Worm (Caenorhabditis elegans) whole organism, L1 larva: Measurements from ENCODE around the gene col-69.

Experiments used
- C16A3.4 ChIP-seq: fragments of 150-350 bp; optimal IDR thresholded peaks from 2 replicates; lab custom pipeline; 2014; ENCODE audit warnings: missing biosample characterization, missing genetic modification characterization
- Y116A8C.19 ChIP-seq: sonication (generic microtip); optimal IDR thresholded peaks from 2 replicates; lab custom pipeline; 2016; ENCODE audit warnings: missing compliant biosample characterization, missing genetic modification characterization, borderline replicate concordance
- aha-1 ChIP-seq: fragments of 150-350 bp; optimal IDR thresholded peaks from 2 replicates; lab custom pipeline; 2014; ENCODE audit warnings: missing biosample characterization, missing genetic modification characterization
- aly-2 ChIP-seq: fragments of 150-350 bp; optimal IDR thresholded peaks from 2 replicates; lab custom pipeline; 2014; ENCODE audit warnings: missing biosample characterization, missing genetic modification characterization
- ama-1 ChIP-seq: fragments of 150-350 bp; optimal IDR thresholded peaks from 2 replicates; lab custom pipeline; 2014
- blmp-1 ChIP-seq: fragments of 150-350 bp; optimal IDR thresholded peaks from 2 replicates; lab custom pipeline; 2014; ENCODE audit warnings: missing biosample characterization, missing genetic modification characterization
- ceh-8 ChIP-seq: fragments of 200-800 bp; sonication (Bioruptor generic); optimal IDR thresholded peaks from 2 replicates; lab custom pipeline; 2018; ENCODE audit warnings: mild to moderate bottlenecking, missing genetic modification characterization, moderate library complexity, missing compliant biosample characterization
- ceh-88 ChIP-seq: fragments of 200-800 bp; sonication (Bioruptor generic); IDR thresholded peaks from 2 replicates; pipeline ENCODE4 v1.3.6; 2022; ENCODE audit warnings: missing genetic modification characterization, missing compliant biosample characterization
- ceh-90 ChIP-seq: sonication (generic microtip); optimal IDR thresholded peaks from 2 replicates; lab custom pipeline; 2016; ENCODE audit warnings: missing genetic modification characterization, missing compliant biosample characterization
- ces-1 ChIP-seq: fragments of 150-350 bp; optimal IDR thresholded peaks from 2 replicates; lab custom pipeline; 2014; ENCODE audit warnings: missing biosample characterization, missing genetic modification reagents, missing genetic modification characterization
- dpl-1 ChIP-seq, 3 experiments: fragments of 150-350 bp in 2 of 3; sonication (generic microtip) in 1 of 3; optimal IDR thresholded peaks; 2 replicates each; lab custom pipeline; 2014 to 2017; ENCODE audit warnings: missing biosample characterization in 3 of 3, missing genetic modification characterization in 3 of 3, missing genetic modification reagents in 3 of 3
- dsc-1 ChIP-seq: sonication (generic microtip); optimal IDR thresholded peaks from 2 replicates; lab custom pipeline; 2016; ENCODE audit warnings: mild to moderate bottlenecking, missing genetic modification characterization, missing compliant biosample characterization
- efl-1 ChIP-seq, 4 experiments: fragments of 150-350 bp; optimal IDR thresholded peaks in 3 of 4; peaks in 1 of 4; 1 replicate in 1 of 4; 2 replicates in 3 of 4; lab custom pipeline; 2014; ENCODE audit warnings: missing biosample characterization in 2 of 4, missing genetic modification characterization in 2 of 4, missing genetic modification reagents in 2 of 4
- elt-2 ChIP-seq: sonication (generic microtip); optimal IDR thresholded peaks from 2 replicates; lab custom pipeline; 2016; ENCODE audit warnings: missing genetic modification characterization, mild to moderate bottlenecking, inconsistent platforms, missing compliant biosample characterization, missing genetic modification reagents
- elt-3 ChIP-seq, 6 experiments: fragments of 150-350 bp in 1 of 6; sonication (generic microtip); optimal IDR thresholded peaks; 2 replicates each; lab custom pipeline; 2017 to 2018; ENCODE audit warnings: missing biosample characterization in 6 of 6, missing genetic modification characterization in 6 of 6, inconsistent platforms in 1 of 6
- fkh-4 ChIP-seq: sonication (generic microtip); optimal IDR thresholded peaks from 2 replicates; lab custom pipeline; 2016; ENCODE audit warnings: missing compliant biosample characterization, missing genetic modification characterization, borderline replicate concordance
- fkh-8 ChIP-seq: sonication (generic microtip); optimal IDR thresholded peaks from 2 replicates; lab custom pipeline; 2016; ENCODE audit warnings: mild to moderate bottlenecking, missing genetic modification characterization, missing compliant biosample characterization
- fos-1 ChIP-seq: fragments of 150-350 bp; optimal IDR thresholded peaks from 2 replicates; lab custom pipeline; 2014; ENCODE audit warnings: missing biosample characterization, missing genetic modification characterization
- hlh-4 ChIP-seq: sonication (generic microtip); optimal IDR thresholded peaks from 2 replicates; lab custom pipeline; 2016; ENCODE audit warnings: mild to moderate bottlenecking, missing genetic modification characterization, missing compliant biosample characterization
- jun-1 ChIP-seq: fragments of 150-350 bp; optimal IDR thresholded peaks from 2 replicates; lab custom pipeline; 2014; ENCODE audit warnings: missing biosample characterization, missing genetic modification reagents, missing genetic modification characterization
- lin-13 ChIP-seq: fragments of 150-350 bp; optimal IDR thresholded peaks from 2 replicates; lab custom pipeline; 2014; ENCODE audit warnings: missing biosample characterization, missing genetic modification reagents, missing genetic modification characterization
- lin-14 ChIP-seq: fragments of 200-800 bp; sonication (Bioruptor generic); optimal IDR thresholded peaks from 2 replicates; lab custom pipeline; 2018; ENCODE audit warnings: mild to moderate bottlenecking, missing genetic modification characterization, moderate library complexity, missing compliant biosample characterization
- lin-39 ChIP-seq: fragments of 150-350 bp; optimal IDR thresholded peaks from 2 replicates; lab custom pipeline; 2014; ENCODE audit warnings: missing biosample characterization, missing genetic modification reagents, missing genetic modification characterization
- lsy-2 ChIP-seq, 2 experiments: fragments of 150-350 bp; optimal IDR thresholded peaks; 2 replicates each; lab custom pipeline; 2014; ENCODE audit warnings: missing biosample characterization in 2 of 2, missing genetic modification characterization in 2 of 2
- mab-9 ChIP-seq: fragments of 200-800 bp; sonication (Bioruptor generic); IDR thresholded peaks from 2 replicates; pipeline ENCODE4 v1.3.6; 2022; ENCODE audit warnings: missing genetic modification reagents, missing genetic modification characterization, missing compliant biosample characterization
- mef-2 ChIP-seq: fragments of 150-350 bp; optimal IDR thresholded peaks from 2 replicates; lab custom pipeline; 2014; ENCODE audit warnings: missing biosample characterization, missing genetic modification characterization
- nhr-12 ChIP-seq: sonication (generic microtip); optimal IDR thresholded peaks from 2 replicates; lab custom pipeline; 2017; ENCODE audit warnings: missing biosample characterization, missing genetic modification characterization
- nhr-20 ChIP-seq: sonication (generic microtip); optimal IDR thresholded peaks from 2 replicates; lab custom pipeline; 2016; ENCODE audit warnings: mild to moderate bottlenecking, missing genetic modification characterization, missing compliant biosample characterization
- nhr-237 ChIP-seq: fragments of 150-350 bp; optimal IDR thresholded peaks from 2 replicates; lab custom pipeline; 2014; ENCODE audit warnings: missing biosample characterization, missing genetic modification characterization
- nhr-28 ChIP-seq: fragments of 150-350 bp; optimal IDR thresholded peaks from 2 replicates; lab custom pipeline; 2014; ENCODE audit warnings: missing biosample characterization, missing genetic modification characterization
- nhr-47 ChIP-seq: sonication (generic microtip); optimal IDR thresholded peaks from 2 replicates; lab custom pipeline; 2016; ENCODE audit warnings: mild to moderate bottlenecking, missing genetic modification characterization, moderate library complexity, missing compliant biosample characterization
- nhr-71 ChIP-seq: sonication (generic microtip); optimal IDR thresholded peaks from 2 replicates; lab custom pipeline; 2016; ENCODE audit warnings: mild to moderate bottlenecking, missing genetic modification characterization, moderate library complexity, missing compliant biosample characterization
- nhr-76 ChIP-seq: sonication (generic microtip); optimal IDR thresholded peaks from 2 replicates; lab custom pipeline; 2017; ENCODE audit warnings: missing biosample characterization, missing genetic modification characterization
- nhr-84 ChIP-seq: sonication (generic microtip); optimal IDR thresholded peaks from 2 replicates; lab custom pipeline; 2017; ENCODE audit warnings: missing biosample characterization, missing genetic modification characterization
- nhr-85 ChIP-seq: sonication (generic microtip); peaks from one replicate; lab custom pipeline; 2016; ENCODE audit warnings: missing genetic modification characterization, inconsistent platforms, missing compliant biosample characterization
- nhr-90 ChIP-seq: sonication (generic microtip); optimal IDR thresholded peaks from 2 replicates; lab custom pipeline; 2016; ENCODE audit warnings: mild to moderate bottlenecking, missing genetic modification characterization, missing compliant biosample characterization; ENCODE audit not compliant: poor library complexity
- pax-3 ChIP-seq: fragments of 200-800 bp; sonication (Bioruptor generic); optimal IDR thresholded peaks from 2 replicates; lab custom pipeline; 2018; ENCODE audit warnings: mild to moderate bottlenecking, missing genetic modification characterization, moderate library complexity, missing compliant biosample characterization
- rnt-1 ChIP-seq: sonication (generic microtip); optimal IDR thresholded peaks from 2 replicates; lab custom pipeline; 2016; ENCODE audit warnings: mild to moderate bottlenecking, missing genetic modification characterization, moderate library complexity, missing compliant biosample characterization
- skn-1 ChIP-seq: fragments of 150-350 bp; optimal IDR thresholded peaks from 2 replicates; lab custom pipeline; 2014; ENCODE audit warnings: missing biosample characterization, missing genetic modification characterization
- snu-23 ChIP-seq: sonication (generic microtip); optimal IDR thresholded peaks from 2 replicates; lab custom pipeline; 2016; ENCODE audit warnings: missing genetic modification characterization, missing compliant biosample characterization
- unc-130 ChIP-seq: fragments of 150-350 bp; optimal IDR thresholded peaks from 2 replicates; lab custom pipeline; 2017; ENCODE audit warnings: missing biosample characterization, missing genetic modification characterization, inconsistent platforms
- unc-86 ChIP-seq: sonication (generic microtip); optimal IDR thresholded peaks from 2 replicates; lab custom pipeline; 2016; ENCODE audit warnings: missing genetic modification characterization, missing compliant biosample characterization
- unc-98 ChIP-seq: fragments of 200-800 bp; sonication (Bioruptor generic); IDR thresholded peaks from 2 replicates; pipeline ENCODE4 v1.3.6; 2022; ENCODE audit warnings: missing genetic modification characterization, missing compliant biosample characterization
- ztf-11 ChIP-seq, 2 experiments: sonication (generic microtip); optimal IDR thresholded peaks; 2 replicates each; lab custom pipeline; 2016 to 2017; ENCODE audit warnings: missing genetic modification characterization in 2 of 2, missing biosample characterization in 1 of 2, missing compliant biosample characterization in 1 of 2
- ztf-4 ChIP-seq: fragments of 150-350 bp; optimal IDR thresholded peaks from 2 replicates; lab custom pipeline; 2014; ENCODE audit warnings: missing biosample characterization, missing genetic modification characterization

col-69 gene

ce11 chrII:319459-319858 is 13.9 kb upstream of the col-69 start, which contains the start of gene far-7 (continued):
- TF ChIP-seq unc-86 (tag; lab: Kevin White, UChicago) (no peak), ama-1 (lab: Kevin White, UChicago) (peak; percentile 53), mab-9 (GFP tag; lab: Robert Waterston, UW) (no peak), nhr-20 (peak; percentile 46), ceh-90 (tag; lab: Kevin White, UChicago) (no peak), ztf-11 (tag; optimal IDR thresholded peaks at IDR 0.05; lab: Kevin White, UChicago) (no peak), fos-1 (tag; lab: Kevin White, UChicago) (no peak), lsy-2 (tag; optimal IDR thresholded peaks at IDR 0.05; lab: Kevin White, UChicago) (no peak), dpl-1 (GFP tag; optimal IDR thresholded peaks at IDR 0.05; lab: Kevin White, UChicago) (no peak), elt-3 (tag; optimal IDR thresholded peaks at IDR 0.05; lab: Kevin White, UChicago) (peak in 2 of 6 experiments; percentile 16 to 50), nhr-28 (tag; lab: Kevin White, UChicago) (no peak), nhr-84 (tag; lab: Kevin White, UChicago) (no peak), nhr-85 (tag; lab: Kevin White, UChicago) (peak; percentile 66), blmp-1 (tag; lab: Kevin White, UChicago) (peak; percentile 47), ceh-8 (no peak), Y116A8C.19 (no peak), rnt-1 (tag; lab: Kevin White, UChicago) (no peak), unc-98 (no peak), nhr-90 (peak; percentile 36)

ce11 chrII:313540-313939 is 8.0 kb upstream of the col-69 start:
- TF ChIP-seq unc-86 (tag; lab: Kevin White, UChicago) (no peak), rnt-1 (tag; lab: Kevin White, UChicago) (peak; percentile 41), lin-13 (no peak), mef-2 (tag; lab: Kevin White, UChicago) (no peak), lin-39 (tag; lab: Kevin White, UChicago) (no peak), skn-1 (tag; lab: Kevin White, UChicago) (no peak), ceh-8 (no peak), nhr-71 (peak; percentile 10), aha-1 (no peak), jun-1 (no peak), fkh-4 (tag; lab: Kevin White, UChicago) (no peak), aly-2 (tag; lab: Kevin White, UChicago) (no peak), efl-1 (optimal IDR thresholded peaks at IDR 0.05; lab: Kevin White, UChicago) (peak in 1 of 2 experiments; percentile 1), efl-1 (GFP tag; optimal IDR thresholded peaks at IDR 0.05 in 1 of 2; lab: Kevin White, UChicago) (no peak), blmp-1 (tag; lab: Kevin White, UChicago) (peak; percentile 78), fkh-8 (tag; lab: Kevin White, UChicago) (no peak), elt-2 (tag; lab: Kevin White, UChicago) (peak; percentile 57), C16A3.4 (tag; lab: Kevin White, UChicago) (no peak), nhr-85 (tag; lab: Kevin White, UChicago) (peak; percentile 53), dsc-1 (tag; lab: Kevin White, UChicago) (peak; percentile 4), ama-1 (lab: Kevin White, UChicago) (no peak), lsy-2 (tag; optimal IDR thresholded peaks at IDR 0.05; lab: Kevin White, UChicago) (peak in 1 of 2 experiments; percentile 29), unc-130 (tag; lab: Kevin White, UChicago) (no peak), nhr-12 (tag; lab: Kevin White, UChicago) (no peak), nhr-76 (tag; lab: Kevin White, UChicago) (no peak), nhr-237 (tag; lab: Kevin White, UChicago) (no peak), lin-14 (GFP tag; lab: Kevin White, UChicago) (peak; percentile 76), nhr-47 (tag; lab: Kevin White, UChicago) (no peak), ces-1 (no peak), dpl-1 (GFP tag; optimal IDR thresholded peaks at IDR 0.05; lab: Kevin White, UChicago) (no peak), ztf-11 (tag; optimal IDR thresholded peaks at IDR 0.05; lab: Kevin White, UChicago) (no peak), mab-9 (GFP tag; lab: Robert Waterston, UW) (no peak), hlh-4 (tag; lab: Kevin White, UChicago) (no peak), pax-3 (no peak), snu-23 (GFP tag; lab: Kevin White, UChicago) (peak; percentile 14), ztf-4 (tag; lab: Kevin White, UChicago) (no peak), ceh-88 (GFP tag; lab: Robert Waterston, UW) (no peak), nhr-90 (no peak)
